In the genomic region with DNA sequence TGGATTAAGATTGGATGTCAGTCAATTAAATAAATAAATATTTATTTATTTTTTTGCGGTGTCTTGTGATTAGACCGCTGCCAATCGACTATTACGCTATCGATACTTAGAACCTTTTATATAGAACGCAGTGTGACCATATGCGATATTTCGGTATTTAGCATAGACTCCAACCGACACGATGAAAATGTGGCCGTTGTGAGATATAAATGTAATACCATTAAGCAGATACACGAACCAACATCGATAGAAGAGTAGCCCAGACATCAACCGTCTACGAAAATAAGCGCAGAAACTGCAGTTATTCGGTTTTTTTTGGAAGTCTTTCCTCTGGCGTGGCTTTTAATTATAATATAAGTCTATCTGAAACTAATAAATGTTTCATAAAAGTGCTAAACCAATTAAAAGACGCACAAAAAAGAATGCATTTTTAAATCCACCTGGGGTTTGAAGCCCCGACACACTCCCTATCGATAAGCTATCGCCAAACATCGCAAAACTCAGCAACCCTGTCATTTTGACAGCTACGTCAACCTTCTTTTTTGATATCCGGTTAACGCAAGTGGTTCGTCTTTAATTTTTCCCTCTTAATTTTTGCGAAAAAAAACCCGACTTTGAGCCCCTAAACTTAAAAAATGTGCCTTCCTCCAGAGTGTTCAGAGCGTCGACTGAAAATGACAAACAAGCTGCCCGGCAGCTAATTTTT, we compare ENCODE assay signal across 1 fruit fly cellular context.
TF ChIP-seq lines count a peak whose summit lies in the region.

A gene (minus strand): TSS at position 142 of the 706 bp plus-strand sequence.
A gene (plus strand): TSS at position 533 of the 706 bp plus-strand sequence.

TF ChIP-seq in whole organism, embryonic, 481 proteins besides CTCF, POLR2A, EP300 and RAD21 (continued from another document):
- peak; percentile 48; the same call in 2 of the 3 replicates for TF ChIP-seq CG14860 (GFP tag; IDR thresholded peaks at IDR 0.05; lab: Robert Waterston, UW; ENCODE audit: partially characterized antibody)
- no peak for TF ChIP-seq Hr39 (optimal IDR thresholded peaks at IDR 0.05; lab: Kevin White, UChicago)
- peak; percentile 30 for TF ChIP-seq Bteb2 (GFP tag; optimal IDR thresholded peaks at IDR 0.05; lab: Kevin White, UChicago)
- peak; percentile 32 for TF ChIP-seq CG33213 (GFP tag; optimal IDR thresholded peaks at IDR 0.05; lab: Kevin White, UChicago)
- no peak for TF ChIP-seq toy (GFP tag; IDR thresholded peaks at IDR 0.05; lab: Robert Waterston, UW)
- peak; percentile 47 for TF ChIP-seq CoRest (tag; optimal IDR thresholded peaks at IDR 0.05; lab: Kevin White, UChicago)
- TF ChIP-seq corto (GFP tag; optimal IDR thresholded peaks at IDR 0.05; lab: Kevin White, UChicago): no peak
- TF ChIP-seq run (tag; optimal IDR thresholded peaks at IDR 0.05; lab: Kevin White, UChicago): no peak
- no peak for TF ChIP-seq gcm2 (GFP tag; optimal IDR thresholded peaks at IDR 0.05; lab: Kevin White, UChicago)
- no peak for TF ChIP-seq CG10462 (GFP tag; optimal IDR thresholded peaks at IDR 0.05; lab: Kevin White, UChicago)
- TF ChIP-seq CG6689 (GFP tag; IDR thresholded peaks at IDR 0.05; lab: Robert Waterston, UW): no peak
- TF ChIP-seq CG2712 (tag; optimal IDR thresholded peaks at IDR 0.05; lab: Kevin White, UChicago): peak; percentile 66
- TF ChIP-seq Antp (GFP tag; optimal IDR thresholded peaks at IDR 0.05; lab: Kevin White, UChicago): no peak
- peak; percentile 14; the same call in 1 of the 2 replicates for TF ChIP-seq CG10366 (GFP tag; IDR thresholded peaks at IDR 0.05; lab: Robert Waterston, UW)
- peak; percentile 50 for TF ChIP-seq CG30020 (tag; optimal IDR thresholded peaks at IDR 0.05; lab: Kevin White, UChicago)
- TF ChIP-seq CG9876 (GFP tag; optimal IDR thresholded peaks at IDR 0.05; lab: Kevin White, UChicago): peak; percentile 41
- TF ChIP-seq bbx (GFP tag; IDR thresholded peaks at IDR 0.05; lab: Robert Waterston, UW; ENCODE audit: partially characterized antibody): peak; percentile 58
- peak; percentile 41 for TF ChIP-seq scrt (GFP tag; optimal IDR thresholded peaks at IDR 0.05; lab: Kevin White, UChicago)
- no peak for TF ChIP-seq Ravus (GFP tag; IDR thresholded peaks at IDR 0.05; lab: Robert Waterston, UW)
- TF ChIP-seq CG6765 (GFP tag; optimal IDR thresholded peaks at IDR 0.05; lab: Kevin White, UChicago): peak; percentile 57
- peak; percentile 25 for TF ChIP-seq Hr3 (GFP tag; optimal IDR thresholded peaks at IDR 0.05; lab: Kevin White, UChicago)
- TF ChIP-seq CG12236 (GFP tag; optimal IDR thresholded peaks at IDR 0.05; lab: Kevin White, UChicago): peak; percentile 41
- TF ChIP-seq CG11247 (GFP tag; IDR thresholded peaks at IDR 0.05; lab: Robert Waterston, UW): no peak
- peak; percentile 58 for TF ChIP-seq Dad (GFP tag; optimal IDR thresholded peaks at IDR 0.05; lab: Kevin White, UChicago)
- no peak for TF ChIP-seq CG7372 (GFP tag; IDR thresholded peaks at IDR 0.05; lab: Robert Waterston, UW)
- peak; percentile 19 for TF ChIP-seq CG17912 (GFP tag; optimal IDR thresholded peaks at IDR 0.05; lab: Kevin White, UChicago)
- peak; percentile 49 for TF ChIP-seq grau (tag; optimal IDR thresholded peaks at IDR 0.05; lab: Kevin White, UChicago)
- TF ChIP-seq pho (GFP tag; optimal IDR thresholded peaks at IDR 0.05; lab: Kevin White, UChicago): peak; percentile 35
- no peak for TF ChIP-seq da (GFP tag; optimal IDR thresholded peaks at IDR 0.05; lab: Kevin White, UChicago)
- no peak for TF ChIP-seq CG3726 (GFP tag; IDR thresholded peaks at IDR 0.05; lab: Robert Waterston, UW)
- TF ChIP-seq knrl (GFP tag; IDR thresholded peaks at IDR 0.05; lab: Robert Waterston, UW; ENCODE audit: partially characterized antibody): peak; percentile 89
- TF ChIP-seq CG7786 (GFP tag; optimal IDR thresholded peaks at IDR 0.05; lab: Kevin White, UChicago): peak; percentile 25
- no peak for TF ChIP-seq lov (optimal IDR thresholded peaks at IDR 0.05; lab: Kevin White, UChicago)
- TF ChIP-seq lov (GFP tag; IDR thresholded peaks at IDR 0.05; lab: Robert Waterston, UW): 0 out of 3 replicates have a peak, but pooled peaks have one; percentile 29
- TF ChIP-seq CG4404 (GFP tag; IDR thresholded peaks at IDR 0.05; lab: Robert Waterston, UW): no peak
- TF ChIP-seq nmo (GFP tag; optimal IDR thresholded peaks at IDR 0.05; lab: Kevin White, UChicago): peak; percentile 84
- no peak for TF ChIP-seq Abd-B (GFP tag; optimal IDR thresholded peaks at IDR 0.05; lab: Kevin White, UChicago)
- peak; percentile 44 for TF ChIP-seq nerfin-1 (tag; optimal IDR thresholded peaks at IDR 0.05; lab: Kevin White, UChicago)
- TF ChIP-seq CG7963 (GFP tag; IDR thresholded peaks at IDR 0.05; lab: Robert Waterston, UW; ENCODE audit: partially characterized antibody): peak; percentile 44; the same call in 1 of the 3 replicates
- peak; percentile 53 for TF ChIP-seq Rfx (GFP tag; IDR thresholded peaks at IDR 0.05; lab: Robert Waterston, UW)
- TF ChIP-seq Six4 (GFP tag; optimal IDR thresholded peaks at IDR 0.05; lab: Kevin White, UChicago): peak; percentile 11
- no peak for TF ChIP-seq stc (GFP tag; IDR thresholded peaks at IDR 0.05; lab: Robert Waterston, UW)
- TF ChIP-seq CG18764 (GFP tag; optimal IDR thresholded peaks at IDR 0.05; lab: Kevin White, UChicago): peak; percentile 25
- peak; percentile 75 for TF ChIP-seq NfI (GFP tag; optimal IDR thresholded peaks at IDR 0.05; lab: Kevin White, UChicago)
- no peak for TF ChIP-seq br (optimal IDR thresholded peaks at IDR 0.05; lab: Kevin White, UChicago)
- TF ChIP-seq sd (tag; optimal IDR thresholded peaks at IDR 0.05; lab: Kevin White, UChicago): peak; percentile 9
- TF ChIP-seq CG5245 (GFP tag; optimal IDR thresholded peaks at IDR 0.05; lab: Kevin White, UChicago): no peak
- peak; percentile 5 for TF ChIP-seq Mad (GFP tag; optimal IDR thresholded peaks at IDR 0.05; lab: Kevin White, UChicago)
- TF ChIP-seq CG12659 (GFP tag; optimal IDR thresholded peaks at IDR 0.05; lab: Kevin White, UChicago): peak; percentile 86
- TF ChIP-seq twi (tag; optimal IDR thresholded peaks at IDR 0.05; lab: Kevin White, UChicago): peak; percentile 16
- no peak for TF ChIP-seq Taf1 (GFP tag; IDR thresholded peaks at IDR 0.05; lab: Robert Waterston, UW)
- no peak for TF ChIP-seq C15 (GFP tag; IDR thresholded peaks at IDR 0.05; lab: Robert Waterston, UW)
- no peak for TF ChIP-seq jigr1 (GFP tag; IDR thresholded peaks at IDR 0.05; lab: Robert Waterston, UW)
- TF ChIP-seq Pdp1 (GFP tag; optimal IDR thresholded peaks at IDR 0.05; lab: Kevin White, UChicago): peak; percentile 28 to 48
- TF ChIP-seq CG2116 (GFP tag; optimal IDR thresholded peaks at IDR 0.05; lab: Kevin White, UChicago): peak; percentile 97
- TF ChIP-seq CG18619 (GFP tag; optimal IDR thresholded peaks at IDR 0.05; lab: Kevin White, UChicago): peak; percentile 73
- peak; percentile 74 for TF ChIP-seq CG15601 (tag; optimal IDR thresholded peaks at IDR 0.05; lab: Kevin White, UChicago)
- peak; percentile 6 for TF ChIP-seq CG4617 (GFP tag; optimal IDR thresholded peaks at IDR 0.05; lab: Kevin White, UChicago; ENCODE audit: borderline replicate concordance)
- no peak for TF ChIP-seq bowl (GFP tag; IDR thresholded peaks at IDR 0.05; lab: Robert Waterston, UW)
- 0 out of 4 replicates have a peak, but pooled peaks have one; percentile 11 for TF ChIP-seq Gug (GFP tag; IDR thresholded peaks at IDR 0.05; lab: Robert Waterston, UW)
- TF ChIP-seq CG17568 (GFP tag; optimal IDR thresholded peaks at IDR 0.05; lab: Kevin White, UChicago): peak; percentile 78
- peak; percentile 54 for TF ChIP-seq CG18262 (tag; optimal IDR thresholded peaks at IDR 0.05; lab: Kevin White, UChicago)
- TF ChIP-seq fd64A (GFP tag; optimal IDR thresholded peaks at IDR 0.05; lab: Kevin White, UChicago): peak; percentile 12
- peak; percentile 86 for TF ChIP-seq CG8478 (optimal IDR thresholded peaks at IDR 0.05; lab: Kevin White, UChicago)
- TF ChIP-seq CG18599 (GFP tag; optimal IDR thresholded peaks at IDR 0.05; lab: Kevin White, UChicago): peak; percentile 67
- TF ChIP-seq ap (GFP tag; IDR thresholded peaks at IDR 0.05; lab: Robert Waterston, UW): no peak
- peak; percentile 28 for TF ChIP-seq NK7.1 (GFP tag; optimal IDR thresholded peaks at IDR 0.05; lab: Kevin White, UChicago)
- peak; percentile 63 for TF ChIP-seq sug (tag; optimal IDR thresholded peaks at IDR 0.05; lab: Kevin White, UChicago)
- no peak for TF ChIP-seq Sox102F (GFP tag; optimal IDR thresholded peaks at IDR 0.05; lab: Kevin White, UChicago)
- TF ChIP-seq CG10565 (GFP tag; optimal IDR thresholded peaks at IDR 0.05; lab: Kevin White, UChicago): no peak
- TF ChIP-seq slp2 (GFP tag; optimal IDR thresholded peaks at IDR 0.05; lab: Kevin White, UChicago): peak; percentile 53
- no peak for TF ChIP-seq al (GFP tag; IDR thresholded peaks at IDR 0.05; lab: Robert Waterston, UW)
- 0 out of 2 replicates have a peak, but pooled peaks have one; percentile 31 for TF ChIP-seq CG42726 (GFP tag; IDR thresholded peaks at IDR 0.05; lab: Robert Waterston, UW; ENCODE audit: partially characterized antibody)
TF ChIP-seq in whole organism, embryonic: peak in this region for 284.
